Fruit fly (Drosophila melanogaster) whole organism, embryonic: ENCODE data around the gene Pex7.

ENCODE experiments used
- Adf1 ChIP-seq: fragments of 200-800 bp; sonication (Bioruptor generic); IDR thresholded peaks from 2 replicates; pipeline ENCODE4 v1.3.6; 2022; ENCODE audit warnings: missing biosample characterization, missing genetic modification characterization
- Atf3 ChIP-seq: fragments of 200-800 bp; sonication (Bioruptor generic); optimal IDR thresholded peaks from 3 replicates; lab custom pipeline; 2016; ENCODE audit warnings: missing biosample characterization, missing genetic modification characterization
- Blimp-1 ChIP-seq: fragments of 200-800 bp; sonication (Bioruptor generic); optimal IDR thresholded peaks from 3 replicates; lab custom pipeline; 2018; ENCODE audit warnings: missing biosample characterization, missing genetic modification characterization, mild to moderate bottlenecking, moderate library complexity, missing genetic modification reagents
- CG10147 ChIP-seq: fragments of 200-800 bp; sonication (Bioruptor generic); optimal IDR thresholded peaks from 2 replicates; lab custom pipeline; 2019; ENCODE audit warnings: missing biosample characterization, mild to moderate bottlenecking, missing genetic modification characterization, moderate library complexity
- CG11695 ChIP-seq: fragments of 200-800 bp; sonication (Bioruptor generic); IDR thresholded peaks from 3 replicates; pipeline ENCODE4 v1.3.6; 2022; ENCODE audit warnings: missing biosample characterization, missing genetic modification characterization
- CG12071 ChIP-seq: fragments of 200-800 bp; sonication (Bioruptor generic); optimal IDR thresholded peaks from 3 replicates; lab custom pipeline; 2018; ENCODE audit warnings: missing biosample characterization, mild to moderate bottlenecking, missing genetic modification characterization
- CG13894 ChIP-seq: fragments of 200-800 bp; sonication (Bioruptor generic); optimal IDR thresholded peaks from 3 replicates; lab custom pipeline; 2018; ENCODE audit warnings: missing biosample characterization, mild to moderate bottlenecking, missing genetic modification characterization, moderate library complexity
- CG17186 ChIP-seq: fragments of 200-800 bp; sonication (Bioruptor generic); optimal IDR thresholded peaks from 3 replicates; lab custom pipeline; 2017; ENCODE audit warnings: missing biosample characterization, missing genetic modification reagents, missing genetic modification characterization
- CG17568 ChIP-seq: fragments of 200-800 bp; sonication (Bioruptor generic); optimal IDR thresholded peaks from 2 replicates; lab custom pipeline; 2018; ENCODE audit warnings: missing biosample characterization, mild to moderate bottlenecking, missing genetic modification characterization, moderate library complexity
- CG30020 ChIP-seq: fragments of 200-800 bp; optimal IDR thresholded peaks from 2 replicates; lab custom pipeline; 2019; ENCODE audit warnings: missing biosample characterization, mild to moderate bottlenecking, missing genetic modification characterization, moderate library complexity
- CG3163 ChIP-seq: fragments of 200-800 bp; sonication (Bioruptor generic); optimal IDR thresholded peaks from 3 replicates; lab custom pipeline; 2016; ENCODE audit warnings: missing biosample characterization, missing genetic modification characterization
- CG4424 ChIP-seq: fragments of 200-800 bp; sonication (Bioruptor generic); optimal IDR thresholded peaks from 3 replicates; lab custom pipeline; 2016; ENCODE audit warnings: missing biosample characterization, missing genetic modification characterization
- CG4730 ChIP-seq: fragments of 200-800 bp; sonication (Bioruptor generic); IDR thresholded peaks from 2 replicates; pipeline ENCODE4 v1.3.6; 2022; ENCODE audit warnings: missing biosample characterization, missing genetic modification characterization
- CG8388 ChIP-seq: fragments of 200-800 bp; sonication (Bioruptor generic); optimal IDR thresholded peaks from 2 replicates; lab custom pipeline; 2019; ENCODE audit warnings: missing biosample characterization, mild to moderate bottlenecking, missing genetic modification characterization, moderate library complexity
- CG9437 ChIP-seq: fragments of 200-800 bp; sonication (Bioruptor generic); optimal IDR thresholded peaks from 2 replicates; lab custom pipeline; 2018; ENCODE audit warnings: missing biosample characterization, mild to moderate bottlenecking, missing genetic modification characterization
- CG9932 ChIP-seq: fragments of 200-800 bp; sonication (Bioruptor generic); IDR thresholded peaks from 2 replicates; pipeline ENCODE4 v1.3.6; 2022; ENCODE audit warnings: missing biosample characterization, missing genetic modification characterization
- Dbx ChIP-seq: fragments of 200-800 bp; sonication (Bioruptor generic); IDR thresholded peaks from 3 replicates; pipeline ENCODE4 v1.3.6; 2022; ENCODE audit warnings: missing biosample characterization, missing genetic modification characterization
- Dek ChIP-seq: fragments of 200-800 bp; sonication (Bioruptor generic); optimal IDR thresholded peaks from 3 replicates; lab custom pipeline; 2019; ENCODE audit warnings: missing biosample characterization, mild to moderate bottlenecking, missing genetic modification characterization, moderate library complexity
- Fer3 ChIP-seq: fragments of 200-800 bp; sonication (Bioruptor generic); optimal IDR thresholded peaks from 2 replicates; lab custom pipeline; 2018; ENCODE audit warnings: missing biosample characterization, mild to moderate bottlenecking, missing genetic modification characterization, moderate library complexity
- GATAe ChIP-seq: fragments of 200-800 bp; sonication (Bioruptor generic); conservative IDR thresholded peaks from 2 replicates; pipeline ENCODE4 v1.3.6; 2022; ENCODE audit warnings: missing biosample characterization, missing genetic modification characterization
- HmgZ ChIP-seq: fragments of 200-800 bp; sonication (Bioruptor generic); optimal IDR thresholded peaks from 2 replicates; lab custom pipeline; 2018; ENCODE audit warnings: missing biosample characterization, mild to moderate bottlenecking, missing genetic modification characterization
- Hr51 ChIP-seq, 2 experiments: fragments of 200-800 bp; sonication (Bioruptor generic); optimal IDR thresholded peaks; 2 replicates in 1 of 2; 3 replicates in 1 of 2; lab custom pipeline; 2016 to 2018; ENCODE audit warnings: missing biosample characterization in 2 of 2, missing genetic modification characterization in 2 of 2, mild to moderate bottlenecking in 1 of 2, moderate library complexity in 1 of 2
- Mes4 ChIP-seq: fragments of 200-800 bp; sonication (Bioruptor generic); optimal IDR thresholded peaks from 2 replicates; lab custom pipeline; 2016; ENCODE audit warnings: missing biosample characterization, missing genetic modification characterization
- NfI ChIP-seq: fragments of 200-800 bp; sonication (Bioruptor generic); optimal IDR thresholded peaks from 3 replicates; lab custom pipeline; 2018; ENCODE audit warnings: missing biosample characterization, mild to moderate bottlenecking, missing genetic modification characterization, moderate library complexity
- Ravus ChIP-seq: fragments of 200-800 bp; sonication (Bioruptor generic); IDR thresholded peaks from 2 replicates; pipeline ENCODE4 v1.3.6; 2022; ENCODE audit warnings: missing biosample characterization, missing genetic modification characterization
- Rfx ChIP-seq: fragments of 200-800 bp; sonication (Bioruptor generic); IDR thresholded peaks from 2 replicates; pipeline ENCODE4 v1.3.6; 2022; ENCODE audit warnings: missing biosample characterization, missing genetic modification characterization
- Rx ChIP-seq: fragments of 200-800 bp; sonication (Bioruptor generic); IDR thresholded peaks from 2 replicates; pipeline ENCODE4 v1.3.6; 2022; ENCODE audit warnings: missing biosample characterization, missing genetic modification characterization
- Stat92E ChIP-seq, 3 experiments: fragments of >200 bp in 2 of 3; fragments of 200-800 bp in 1 of 3; sonication (Bioruptor generic) in 1 of 3; optimal IDR thresholded peaks; 2 replicates each; lab custom pipeline; 2017 to 2019; ENCODE audit warnings: missing biosample characterization in 3 of 3, missing genetic modification characterization in 3 of 3, mild to moderate bottlenecking in 1 of 3, moderate library complexity in 1 of 3
- Trl ChIP-seq, 3 experiments: fragments of >200 bp in 2 of 3; fragments of 200-800 bp in 1 of 3; sonication (Bioruptor generic) in 1 of 3; optimal IDR thresholded peaks; 2 replicates in 1 of 3; 3 replicates in 2 of 3; lab custom pipeline; 2016 to 2017; ENCODE audit warnings: missing biosample characterization in 1 of 3, missing genetic modification characterization in 1 of 3
- Xbp1 ChIP-seq: fragments of 200-800 bp; sonication (Bioruptor generic); optimal IDR thresholded peaks from 3 replicates; lab custom pipeline; 2016; ENCODE audit warnings: missing biosample characterization, mild to moderate bottlenecking, missing genetic modification characterization
- Xrp1 ChIP-seq: fragments of 200-800 bp; sonication (Bioruptor generic); IDR thresholded peaks from 2 replicates; pipeline ENCODE4 v1.3.6; 2022; ENCODE audit warnings: missing biosample characterization, missing genetic modification characterization
- ara ChIP-seq: fragments of 200-800 bp; sonication (Bioruptor generic); IDR thresholded peaks from 2 replicates; pipeline ENCODE4 v1.3.6; 2022; ENCODE audit warnings: missing biosample characterization, missing genetic modification characterization
- bcd ChIP-seq: fragments of 200-800 bp; sonication (Bioruptor generic); optimal IDR thresholded peaks from 2 replicates; lab custom pipeline; 2017; ENCODE audit warnings: missing biosample characterization, mild to moderate bottlenecking, missing genetic modification characterization
- chinmo ChIP-seq: fragments of 200-800 bp; sonication (Bioruptor generic); IDR thresholded peaks from 4 replicates; pipeline ENCODE4 v1.3.6; 2022; ENCODE audit warnings: missing biosample characterization, missing genetic modification characterization; ENCODE audit not compliant: partially characterized antibody
- ci ChIP-seq: fragments of 200-800 bp; sonication (Bioruptor generic); IDR thresholded peaks from 3 replicates; pipeline ENCODE4 v1.3.6; 2022; ENCODE audit warnings: missing biosample characterization, missing genetic modification characterization
- dmrt99B ChIP-seq: fragments of 200-800 bp; sonication (Bioruptor generic); optimal IDR thresholded peaks from 2 replicates; lab custom pipeline; 2018; ENCODE audit warnings: missing biosample characterization, mild to moderate bottlenecking, missing genetic modification characterization, moderate library complexity
- fd3F ChIP-seq: fragments of 200-800 bp; sonication (Bioruptor generic); optimal IDR thresholded peaks from 2 replicates; lab custom pipeline; 2018; ENCODE audit warnings: missing biosample characterization, mild to moderate bottlenecking, missing genetic modification characterization, moderate library complexity
- kah ChIP-seq: fragments of 200-800 bp; sonication (Bioruptor generic); optimal IDR thresholded peaks from 2 replicates; lab custom pipeline; 2018; ENCODE audit warnings: missing biosample characterization, mild to moderate bottlenecking, missing genetic modification characterization
- klu ChIP-seq: fragments of 200-800 bp; sonication (Bioruptor generic); IDR thresholded peaks from 2 replicates; pipeline ENCODE4 v1.3.6; 2022; ENCODE audit warnings: missing biosample characterization, missing genetic modification characterization
- luna ChIP-seq: fragments of 200-800 bp; sonication (Bioruptor generic); optimal IDR thresholded peaks from 2 replicates; lab custom pipeline; 2016; ENCODE audit warnings: missing biosample characterization, missing genetic modification characterization
- pnt ChIP-seq: fragments of 200-800 bp; sonication (Bioruptor generic); optimal IDR thresholded peaks from 3 replicates; lab custom pipeline; 2016; ENCODE audit warnings: missing biosample characterization, missing genetic modification characterization
- pum ChIP-seq: fragments of 200-800 bp; sonication (Bioruptor generic); optimal IDR thresholded peaks from 2 replicates; lab custom pipeline; 2016; ENCODE audit warnings: missing biosample characterization, missing genetic modification characterization
- salm ChIP-seq: fragments of 200-800 bp; sonication (Bioruptor generic); optimal IDR thresholded peaks from 2 replicates; lab custom pipeline; 2018; ENCODE audit warnings: missing biosample characterization, mild to moderate bottlenecking, missing genetic modification characterization
- schlank ChIP-seq: fragments of 200-800 bp; sonication (Bioruptor generic); optimal IDR thresholded peaks from 2 replicates; lab custom pipeline; 2018; ENCODE audit warnings: missing biosample characterization, mild to moderate bottlenecking, missing genetic modification characterization
- slou ChIP-seq: fragments of 200-800 bp; sonication (Bioruptor generic); optimal IDR thresholded peaks from 3 replicates; lab custom pipeline; 2016; ENCODE audit warnings: missing biosample characterization, missing genetic modification characterization
- sug ChIP-seq: fragments of 200-800 bp; optimal IDR thresholded peaks from 2 replicates; lab custom pipeline; 2019; ENCODE audit warnings: missing biosample characterization, mild to moderate bottlenecking, missing genetic modification characterization, moderate library complexity
- ttk ChIP-seq: fragments of 200-800 bp; sonication (Bioruptor generic); IDR thresholded peaks from 2 replicates; pipeline ENCODE4 v2.1.2; 2022; ENCODE audit warnings: missing biosample characterization, missing genetic modification characterization
- unc-4 ChIP-seq: fragments of 200-800 bp; sonication (Bioruptor generic); IDR thresholded peaks from 2 replicates; pipeline ENCODE4 v1.3.6; 2022; ENCODE audit warnings: missing biosample characterization, missing genetic modification characterization; ENCODE audit not compliant: partially characterized antibody
- unpg ChIP-seq: fragments of 200-800 bp; sonication (Bioruptor generic); optimal IDR thresholded peaks from 3 replicates; lab custom pipeline; 2018; ENCODE audit warnings: missing biosample characterization, mild to moderate bottlenecking, missing genetic modification characterization, moderate library complexity
- zf30C ChIP-seq: fragments of 200-800 bp; sonication (Bioruptor generic); optimal IDR thresholded peaks from 3 replicates; lab custom pipeline; 2018; ENCODE audit warnings: missing biosample characterization, mild to moderate bottlenecking, missing genetic modification characterization

Gene Pex7

DNA sequence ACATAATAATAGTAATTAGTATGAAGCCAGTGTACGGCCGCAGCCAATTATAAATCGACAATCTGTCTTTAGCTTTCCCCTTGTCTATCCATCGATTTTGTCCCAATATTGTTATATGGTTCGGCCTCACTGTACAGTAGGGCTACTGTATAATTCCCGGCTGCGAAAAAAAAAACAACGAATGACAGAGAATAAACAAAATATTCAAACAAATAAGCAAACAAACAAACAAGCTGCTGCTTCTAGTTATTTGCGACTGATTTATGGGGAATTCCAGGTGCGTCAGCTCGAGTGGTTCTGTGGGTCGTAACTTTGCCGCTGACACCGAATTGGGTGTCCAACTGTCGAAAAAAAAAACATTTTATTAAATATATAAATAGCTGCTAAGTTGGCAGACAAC lies 42.7 kb downstream of the Pex7 start (continued):
- TF ChIP-seq Mes4 (GFP tag; lab: Kevin White, UChicago) (no peak), dmrt99B (tag; lab: Kevin White, UChicago) (peak; percentile 19), Dek (tag; lab: Kevin White, UChicago) (peak; percentile 2), klu (GFP tag; lab: Robert Waterston, UW) (no peak), chinmo (GFP tag; lab: Robert Waterston, UW) (0 out of 4 replicates have a peak, but pooled peaks have one; percentile 38), Trl (optimal IDR thresholded peaks at IDR 0.05; lab: Kevin White, UChicago) (no peak), Trl (GFP tag; optimal IDR thresholded peaks at IDR 0.05; lab: Kevin White, UChicago) (peak; percentile 44), CG9437 (GFP tag; lab: Kevin White, UChicago) (no peak), schlank (tag; lab: Kevin White, UChicago) (peak; percentile 55), luna (GFP tag; lab: Kevin White, UChicago) (peak; percentile 23), slou (GFP tag; lab: Kevin White, UChicago) (peak; percentile 40), Atf3 (no peak), CG4730 (0 out of 2 replicates have a peak, but pooled peaks have one; percentile 13), CG12071 (GFP tag; lab: Kevin White, UChicago) (peak; percentile 81), Fer3 (tag; lab: Kevin White, UChicago) (peak; percentile 63), GATAe (GFP tag; lab: Robert Waterston, UW) (no peak), CG17568 (GFP tag; lab: Kevin White, UChicago) (peak; percentile 29), bcd (peak; percentile 37), salm (no peak), CG9932 (peak; percentile 47), Xbp1 (GFP tag; lab: Kevin White, UChicago) (no peak), ttk (no peak), ci (GFP tag; lab: Robert Waterston, UW) (no peak), pnt (GFP tag; lab: Kevin White, UChicago) (peak; percentile 10), CG13894 (tag; lab: Kevin White, UChicago) (peak; percentile 31), HmgZ (peak; percentile 12), Adf1 (GFP tag; lab: Robert Waterston, UW) (peak; percentile 12; the same call in 1 of the 2 replicates), sug (tag; lab: Kevin White, UChicago) (peak; percentile 31), Ravus (GFP tag; lab: Robert Waterston, UW) (no peak), zf30C (GFP tag; lab: Kevin White, UChicago) (no peak), kah (GFP tag; lab: Kevin White, UChicago) (no peak), CG10147 (GFP tag; lab: Kevin White, UChicago) (peak; percentile 9), Dbx (GFP tag; lab: Robert Waterston, UW) (peak; percentile 53; the same call in 1 of the 3 replicates), CG8388 (GFP tag; lab: Kevin White, UChicago) (no peak), pum (no peak), CG4424 (GFP tag; lab: Kevin White, UChicago) (peak; percentile 1), Rfx (GFP tag; lab: Robert Waterston, UW) (peak; percentile 66), unpg (GFP tag; lab: Kevin White, UChicago) (peak; percentile 50), Blimp-1 (GFP tag; lab: Kevin White, UChicago) (peak; percentile 32), NfI (GFP tag; lab: Kevin White, UChicago) (peak; percentile 27), CG3163 (GFP tag; lab: Kevin White, UChicago) (no peak), CG30020 (tag; lab: Kevin White, UChicago) (no peak), CG11695 (GFP tag; lab: Robert Waterston, UW) (no peak), Rx (GFP tag; lab: Robert Waterston, UW) (no peak), Hr51 (GFP tag; optimal IDR thresholded peaks at IDR 0.05; lab: Kevin White, UChicago) (peak in 1 of 2 experiments; percentile 1), unc-4 (GFP tag; lab: Robert Waterston, UW) (no peak), ara (GFP tag; lab: Robert Waterston, UW) (0 out of 2 replicates have a peak, but pooled peaks have one; percentile 11), Stat92E (GFP tag; optimal IDR thresholded peaks at IDR 0.05; lab: Kevin White, UChicago) (no peak), CG17186 (GFP tag; lab: Kevin White, UChicago) (no peak), Xrp1 (GFP tag; lab: Robert Waterston, UW) (0 out of 2 replicates have a peak, but pooled peaks have one; percentile 33), fd3F (peak; percentile 42)
